Worm (Caenorhabditis elegans) whole organism, L4 larva: ENCODE data around the gene F43G6.10.

ENCODE experiments used
- F26F4.8 ChIP-seq: fragments of 200-800 bp; sonication (Bioruptor generic); conservative IDR thresholded peaks from 2 replicates; pipeline ENCODE4 v1.3.6; 2022; ENCODE audit warnings: missing genetic modification characterization, missing compliant biosample characterization
- ZK337.2 ChIP-seq: fragments of 200-800 bp; sonication (Bioruptor generic); IDR thresholded peaks from 2 replicates; pipeline ENCODE4 v1.3.6; 2022; ENCODE audit warnings: missing genetic modification reagents, missing genetic modification characterization, missing compliant biosample characterization
- aha-1 ChIP-seq: fragments of 150-350 bp; peaks from one replicate; lab custom pipeline; 2014; ENCODE audit warnings: missing biosample characterization, missing genetic modification characterization
- ama-1 ChIP-seq: fragments of 150-350 bp; optimal IDR thresholded peaks from 2 replicates; lab custom pipeline; 2014; ENCODE audit warnings: inconsistent platforms, mixed read lengths
- arid-1 ChIP-seq: fragments of 200-800 bp; sonication (Bioruptor generic); conservative IDR thresholded peaks from 2 replicates; pipeline ENCODE4 v1.3.6; 2022; ENCODE audit warnings: missing genetic modification reagents, missing genetic modification characterization, missing compliant biosample characterization
- cey-2 ChIP-seq: sonication (generic microtip); optimal IDR thresholded peaks from 3 replicates; lab custom pipeline; 2017; ENCODE audit warnings: missing genetic modification characterization, mild to moderate bottlenecking, missing compliant biosample characterization, antibody characterized with exemption, borderline replicate concordance; ENCODE audit not compliant: insufficient read depth
- daf-16 ChIP-seq, 3 experiments: sonication (generic microtip); optimal IDR thresholded peaks; 2 replicates each; lab custom pipeline; 2016 to 2017; ENCODE audit warnings: missing genetic modification characterization in 3 of 3, missing genetic modification reagents in 3 of 3, mild to moderate bottlenecking in 2 of 3, missing compliant biosample characterization in 2 of 3, missing biosample characterization in 1 of 3, moderate library complexity in 1 of 3
- dmd-6 ChIP-seq: fragments of 200-800 bp; sonication (Bioruptor generic); IDR thresholded peaks from 2 replicates; pipeline ENCODE4 v1.3.6; 2022; ENCODE audit warnings: missing genetic modification reagents, missing genetic modification characterization, missing compliant biosample characterization
- dmd-8 ChIP-seq: fragments of 200-800 bp; sonication (Bioruptor generic); IDR thresholded peaks from 2 replicates; pipeline ENCODE4 v1.3.6; 2022; ENCODE audit warnings: missing genetic modification characterization, missing compliant biosample characterization
- duxl-1 ChIP-seq: sonication (generic microtip); optimal IDR thresholded peaks from 2 replicates; lab custom pipeline; 2016; ENCODE audit warnings: mild to moderate bottlenecking, missing genetic modification characterization, moderate library complexity, missing compliant biosample characterization; ENCODE audit not compliant: poor library complexity
- dve-1 ChIP-seq: sonication (generic microtip); optimal IDR thresholded peaks from 2 replicates; lab custom pipeline; 2017; ENCODE audit warnings: antibody characterized with exemption, mild to moderate bottlenecking, missing genetic modification characterization, missing compliant biosample characterization; ENCODE audit not compliant: insufficient read depth
- gei-8 ChIP-seq: fragments of 200-800 bp; sonication (Bioruptor generic); optimal IDR thresholded peaks from 2 replicates; lab custom pipeline; 2018; ENCODE audit warnings: mild to moderate bottlenecking, missing genetic modification characterization, missing compliant biosample characterization
- hlh-11 ChIP-seq: fragments of 200-800 bp; sonication (Bioruptor generic); optimal IDR thresholded peaks from 2 replicates; lab custom pipeline; 2018; ENCODE audit warnings: mild to moderate bottlenecking, missing genetic modification characterization, missing compliant biosample characterization
- lim-7 ChIP-seq: fragments of 200-800 bp; sonication (Bioruptor generic); IDR thresholded peaks from 2 replicates; pipeline ENCODE4 v1.3.6; 2022; ENCODE audit warnings: missing genetic modification characterization, missing compliant biosample characterization
- lin-13 ChIP-seq: fragments of 150-350 bp; optimal IDR thresholded peaks from 2 replicates; lab custom pipeline; 2014; ENCODE audit warnings: missing biosample characterization, missing genetic modification reagents, missing genetic modification characterization
- lir-3 ChIP-seq: sonication (generic microtip); optimal IDR thresholded peaks from 2 replicates; lab custom pipeline; 2016; ENCODE audit warnings: mild to moderate bottlenecking, missing genetic modification characterization, missing compliant biosample characterization
- mdl-1 ChIP-seq, 2 experiments: fragments of 150-350 bp in 1 of 2; sonication (generic microtip) in 1 of 2; optimal IDR thresholded peaks; 2 replicates each; lab custom pipeline; 2014 to 2017; ENCODE audit warnings: missing biosample characterization in 2 of 2, missing genetic modification characterization in 2 of 2
- mep-1 ChIP-seq: fragments of 150-350 bp; sonication (generic microtip); optimal IDR thresholded peaks from 3 replicates; lab custom pipeline; 2014; ENCODE audit warnings: missing biosample characterization, missing genetic modification characterization
- nhr-102 ChIP-seq: sonication (generic microtip); optimal IDR thresholded peaks from 2 replicates; lab custom pipeline; 2016; ENCODE audit warnings: mild to moderate bottlenecking, missing genetic modification characterization, moderate library complexity, missing compliant biosample characterization
- nhr-25 ChIP-seq: sonication (generic microtip); optimal IDR thresholded peaks from 2 replicates; lab custom pipeline; 2017; ENCODE audit warnings: missing genetic modification characterization, mild to moderate bottlenecking, missing compliant biosample characterization, antibody characterized with exemption, moderate library complexity, borderline replicate concordance; ENCODE audit not compliant: insufficient read depth
- nhr-28 ChIP-seq: fragments of 150-350 bp; optimal IDR thresholded peaks from 2 replicates; lab custom pipeline; 2014; ENCODE audit warnings: missing biosample characterization, missing genetic modification characterization
- nhr-41 ChIP-seq: fragments of 200-800 bp; sonication (Bioruptor generic); IDR thresholded peaks from 2 replicates; pipeline ENCODE4 v1.3.6; 2022; ENCODE audit warnings: missing genetic modification reagents, missing genetic modification characterization, missing compliant biosample characterization
- nhr-48 ChIP-seq: sonication (generic microtip); optimal IDR thresholded peaks from 2 replicates; lab custom pipeline; 2016; ENCODE audit warnings: mild to moderate bottlenecking, missing genetic modification characterization, missing compliant biosample characterization
- nhr-76 ChIP-seq: fragments of 150-350 bp; optimal IDR thresholded peaks from 2 replicates; lab custom pipeline; 2014; ENCODE audit warnings: missing biosample characterization, missing genetic modification characterization
- nhr-77 ChIP-seq: fragments of 150-350 bp; optimal IDR thresholded peaks from 2 replicates; lab custom pipeline; 2014; ENCODE audit warnings: missing biosample characterization, missing genetic modification characterization
- pqm-1 ChIP-seq: sonication (generic microtip); optimal IDR thresholded peaks from 2 replicates; lab custom pipeline; 2017; ENCODE audit warnings: missing biosample characterization, missing genetic modification characterization
- snpc-1.2 ChIP-seq: fragments of 200-800 bp; sonication (Bioruptor generic); IDR thresholded peaks from 2 replicates; pipeline ENCODE4 v1.3.6; 2022; ENCODE audit warnings: missing genetic modification reagents, missing genetic modification characterization, missing compliant biosample characterization
- snpc-4 ChIP-seq: fragments of 150-350 bp; optimal IDR thresholded peaks from 2 replicates; lab custom pipeline; 2014; ENCODE audit warnings: missing biosample characterization, missing genetic modification characterization
- tra-1 ChIP-seq: fragments of 200-800 bp; sonication (Bioruptor generic); IDR thresholded peaks from 2 replicates; pipeline ENCODE4 v1.3.6; 2022; ENCODE audit warnings: missing genetic modification reagents, missing genetic modification characterization, missing compliant biosample characterization
- unc-130 ChIP-seq: sonication (generic microtip); optimal IDR thresholded peaks from 2 replicates; lab custom pipeline; 2016; ENCODE audit warnings: missing genetic modification reagents, missing genetic modification characterization, missing compliant biosample characterization
- unc-62 ChIP-seq, 3 experiments: fragments of 150-350 bp in 1 of 3; sonication (generic microtip); optimal IDR thresholded peaks in 2 of 3; peaks in 1 of 3; 1 replicate in 1 of 3; 2 replicates in 2 of 3; lab custom pipeline; 2014 to 2017; ENCODE audit warnings: missing biosample characterization in 3 of 3, missing genetic modification characterization in 3 of 3, missing genetic modification reagents in 3 of 3, missing genotype in 1 of 3
- zfp-3 ChIP-seq: fragments of 200-800 bp; sonication (Bioruptor generic); conservative IDR thresholded peaks from 2 replicates; pipeline ENCODE4 v1.3.6; 2022; ENCODE audit warnings: missing genetic modification reagents, missing genetic modification characterization, missing compliant biosample characterization

F43G6.10 gene

ce11 chrII:11845954-11846353 lies 36.8 kb downstream of the F43G6.10 start:
- TF ChIP-seq F26F4.8 (no peak), lin-13 (GFP tag; lab: Kevin White, UChicago) (peak; percentile 55), duxl-1 (peak; percentile 7), nhr-41 (GFP tag; lab: Robert Waterston, UW) (no peak), gei-8 (GFP tag; lab: Kevin White, UChicago) (peak; percentile 13), nhr-102 (tag; lab: Kevin White, UChicago) (no peak), ama-1 (lab: Kevin White, UChicago) (peak; percentile 57), mep-1 (peak; percentile 52), nhr-25 (tag; lab: Kevin White, UChicago) (peak; percentile 66), dve-1 (tag; lab: Kevin White, UChicago) (peak; percentile 0), snpc-4 (tag; lab: Kevin White, UChicago) (peak; percentile 41), snpc-1.2 (0 out of 2 replicates have a peak, but pooled peaks have one; percentile 45), lim-7 (GFP tag; lab: Robert Waterston, UW) (0 out of 2 replicates have a peak, but pooled peaks have one; percentile 21), nhr-28 (tag; lab: Kevin White, UChicago) (peak; percentile 15)
- TF ChIP-seq, all 104 proteins: peak for 11

ce11 chrII:11849572-11849971 lies 40.4 kb downstream of the F43G6.10 start:
- TF ChIP-seq cey-2 (tag; lab: Kevin White, UChicago) (no peak), aha-1 (peak; percentile 79), arid-1 (GFP tag; lab: Robert Waterston, UW) (no peak), nhr-28 (tag; lab: Kevin White, UChicago) (peak; percentile 31)
- TF ChIP-seq, all 104 proteins: peak for 2

DNA sequence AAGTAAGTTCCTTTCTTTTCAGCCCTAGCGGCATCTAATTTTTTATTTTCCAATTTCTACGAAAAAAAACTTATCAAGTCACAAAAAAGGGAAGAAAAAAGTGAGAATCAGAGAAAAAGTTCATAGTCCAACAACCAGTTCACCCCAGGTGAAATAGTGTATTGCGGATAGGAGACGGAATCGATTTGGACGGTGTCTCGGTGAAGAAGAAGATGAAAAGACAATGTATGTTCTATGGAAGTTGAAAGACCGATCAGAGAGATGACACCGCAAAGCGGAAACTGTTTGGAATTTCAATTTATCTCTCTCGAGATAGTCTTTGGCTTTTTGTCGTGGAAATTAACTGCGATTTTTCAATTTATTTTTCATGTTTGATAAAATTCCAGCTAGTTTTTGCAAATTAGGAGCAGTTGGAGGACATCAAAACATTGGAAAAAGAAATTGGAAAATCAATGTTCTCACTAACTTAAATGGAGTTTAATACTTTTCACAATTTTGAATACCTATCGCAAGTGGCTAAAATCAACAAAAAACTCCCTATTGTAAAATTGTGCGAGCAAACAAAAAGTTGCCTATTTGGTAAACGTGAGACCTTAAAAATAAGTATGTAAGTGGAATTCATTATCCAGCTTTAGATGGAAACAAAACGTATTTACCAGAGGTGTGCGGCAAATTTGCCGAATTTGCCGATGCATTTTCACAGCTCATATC lies 43.2 kb downstream of the F43G6.10 start:
- no peak for TF ChIP-seq duxl-1
- TF ChIP-seq unc-62 (GFP tag; optimal IDR thresholded peaks at IDR 0.05 in 1 of 2; lab: Kevin White, UChicago): peak in 1 of 2 experiments; percentile 92
- no peak for TF ChIP-seq unc-62 (tag; optimal IDR thresholded peaks at IDR 0.05; lab: Kevin White, UChicago)
- no peak for TF ChIP-seq dmd-8
- TF ChIP-seq zfp-3 (GFP tag; lab: Robert Waterston, UW): no peak
- no peak for TF ChIP-seq ZK337.2 (GFP tag; lab: Robert Waterston, UW)
- TF ChIP-seq dmd-6 (GFP tag; lab: Robert Waterston, UW): peak; percentile 28; the same call in 1 of the 2 replicates
- no peak for TF ChIP-seq tra-1 (GFP tag; lab: Robert Waterston, UW)
- no peak for TF ChIP-seq unc-130 (GFP tag; lab: Kevin White, UChicago)
- no peak for TF ChIP-seq nhr-77
- TF ChIP-seq nhr-28 (tag; lab: Kevin White, UChicago): peak; percentile 6
- TF ChIP-seq nhr-48 (tag; lab: Kevin White, UChicago): peak; percentile 12
- peak in 1 of 2 experiments; percentile 22 for TF ChIP-seq mdl-1 (tag; optimal IDR thresholded peaks at IDR 0.05; lab: Kevin White, UChicago)
- peak; percentile 31 for TF ChIP-seq hlh-11 (tag; lab: Kevin White, UChicago)
- TF ChIP-seq lir-3: no peak
- no peak for TF ChIP-seq nhr-76 (tag; lab: Kevin White, UChicago)
- no peak for TF ChIP-seq daf-16 (GFP tag; optimal IDR thresholded peaks at IDR 0.05; lab: Kevin White, UChicago)
- no peak for TF ChIP-seq daf-16 (tag; optimal IDR thresholded peaks at IDR 0.05; lab: Kevin White, UChicago)

- no peak for TF ChIP-seq pqm-1 (tag; lab: Kevin White, UChicago)
- no peak for TF ChIP-seq daf-16 (GFP tag; optimal IDR thresholded peaks at IDR 0.05; lab: Kevin White, UChicago)
- TF ChIP-seq daf-16 (tag; optimal IDR thresholded peaks at IDR 0.05; lab: Kevin White, UChicago): no peak
- TF ChIP-seq unc-62 (GFP tag; optimal IDR thresholded peaks at IDR 0.05 in 1 of 2; lab: Kevin White, UChicago): peak in 1 of 2 experiments; percentile 52
- no peak for TF ChIP-seq unc-62 (tag; optimal IDR thresholded peaks at IDR 0.05; lab: Kevin White, UChicago)
- no peak for TF ChIP-seq F26F4.8
- TF ChIP-seq, all 104 proteins: peak for 1
Observed at ce11 chrII:11853108-11853507, 44.0 kb downstream of the F43G6.10 start.
